Worm (Caenorhabditis elegans): ENCODE measurements around the gene T07F8.4.

The T07F8.4 gene

DNA sequence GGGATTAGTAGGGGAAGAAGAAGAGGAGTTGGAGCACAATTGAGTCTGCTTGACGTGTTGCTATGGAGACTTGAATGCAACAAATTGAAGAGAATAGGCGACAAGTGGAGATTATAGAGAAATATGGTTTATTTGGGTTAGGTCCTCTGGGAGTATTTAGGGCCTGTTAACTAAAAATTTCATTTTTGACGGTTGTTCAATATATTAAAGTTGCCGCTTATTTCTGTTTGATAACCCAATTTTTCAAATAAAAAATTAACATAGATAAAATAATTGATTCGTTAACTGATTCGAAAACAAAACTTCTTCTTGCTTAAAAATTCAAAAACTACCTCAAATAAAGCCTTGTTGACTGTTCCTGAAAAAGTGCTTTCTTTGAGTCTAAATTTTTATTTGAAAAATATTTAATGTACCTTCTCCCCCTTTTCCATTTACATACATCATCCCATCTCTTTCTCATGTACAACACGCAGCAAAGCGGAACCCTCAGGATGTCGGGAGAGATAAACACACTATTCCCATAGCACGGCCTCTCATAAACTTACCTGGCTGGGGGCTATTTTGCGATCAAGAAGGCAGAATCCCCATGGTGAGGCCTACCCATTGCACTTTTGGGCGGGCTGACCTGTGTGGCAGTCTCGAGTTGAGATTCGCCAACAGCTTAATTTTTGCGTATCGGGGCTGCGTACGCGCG, 39.6 kb upstream of the T07F8.4 start, which contains the start of gene dyf-13:
dyf-13 (minus strand) TSS at position 51 of the 694 bp plus-strand sequence.
- TF ChIP-seq ceh-90 (tag; optimal IDR thresholded peaks at IDR 0.05) (no peak), nhr-77 (tag; optimal IDR thresholded peaks at IDR 0.05) (no peak), mab-9 (GFP tag; IDR thresholded peaks at IDR 0.05) (no peak), irx-1 (tag; optimal IDR thresholded peaks at IDR 0.05) (no peak), hlh-4 (tag; optimal IDR thresholded peaks at IDR 0.05) (no peak), unc-30 (tag; optimal IDR thresholded peaks at IDR 0.05) (no peak), snpc-4 (tag; optimal IDR thresholded peaks at IDR 0.05) (no peak), nhr-19 (GFP tag; conservative IDR thresholded peaks at IDR 0.05) (no peak), pqm-1 (tag; optimal IDR thresholded peaks at IDR 0.05) (no peak), ets-5 (GFP tag; IDR thresholded peaks at IDR 0.05) (no peak), nhr-11 (tag; optimal IDR thresholded peaks at IDR 0.05) (no peak), xbp-1 (tag; optimal IDR thresholded peaks at IDR 0.05) (no peak), efl-3 (GFP tag; optimal IDR thresholded peaks at IDR 0.05) (no peak), sup-37 (GFP tag; optimal IDR thresholded peaks at IDR 0.05) (no peak), grh-1 (GFP tag; IDR thresholded peaks at IDR 0.05) (no peak), fkh-10 (GFP tag; optimal IDR thresholded peaks at IDR 0.05) (no peak), egl-13 (tag; optimal IDR thresholded peaks at IDR 0.05) (no peak), vab-15 (tag; optimal IDR thresholded peaks at IDR 0.05) (no peak), tlp-1 (tag; optimal IDR thresholded peaks at IDR 0.05) (no peak), lin-39 (tag; optimal IDR thresholded peaks at IDR 0.05) (no peak)

DNA sequence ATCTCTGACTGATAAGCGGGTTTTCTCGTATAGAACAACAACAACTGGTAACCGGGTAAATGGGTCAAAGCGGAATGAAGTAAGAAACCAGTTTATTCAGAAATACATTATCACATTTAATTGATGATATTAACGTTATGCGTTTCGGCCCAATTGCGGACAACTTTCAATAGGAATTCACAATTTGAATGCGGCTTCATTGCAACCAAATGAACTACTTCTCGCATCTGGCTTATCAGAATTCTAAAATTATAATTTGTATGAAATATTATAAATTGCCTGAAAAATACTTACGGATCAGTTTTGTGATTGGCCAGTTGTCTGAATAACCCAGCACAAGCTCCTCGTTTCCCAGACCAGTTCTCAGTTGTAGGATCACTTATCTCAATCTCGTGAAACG, 36.9 kb upstream of the T07F8.4 start, which contains the start of gene col-36:
col-36 (minus strand) TSS at position 101 of the 400 bp plus-strand sequence.
- TF ChIP-seq rnt-1 (tag; optimal IDR thresholded peaks at IDR 0.05) (no peak), mep-1 (tag; optimal IDR thresholded peaks at IDR 0.05) (no peak), zip-4 (GFP tag; optimal IDR thresholded peaks at IDR 0.05) (no peak), dpl-1 (GFP tag; optimal IDR thresholded peaks at IDR 0.05) (no peak), dsc-1 (tag; optimal IDR thresholded peaks at IDR 0.05) (no peak)

DNA sequence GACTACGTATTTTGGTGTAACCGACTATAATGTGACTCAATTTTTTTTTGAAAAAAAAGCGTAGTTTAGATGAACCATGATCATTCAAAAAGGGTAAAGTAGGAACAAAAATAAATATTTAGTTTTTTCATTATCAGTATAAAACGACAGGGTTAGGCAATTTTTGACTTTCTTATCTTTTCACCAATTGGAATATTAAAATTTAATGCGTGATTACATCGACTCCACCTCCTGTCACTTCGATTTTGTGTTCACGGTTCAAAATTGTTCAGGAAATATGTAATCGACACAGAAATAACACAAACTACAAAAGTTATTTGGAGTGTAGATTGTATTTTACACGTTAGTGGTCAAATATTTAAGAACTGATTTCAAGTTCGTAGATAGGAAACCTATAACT, 34.9 kb upstream of the T07F8.4 start:
- TF ChIP-seq aly-2 (tag; optimal IDR thresholded peaks at IDR 0.05) (no peak), elt-2 (tag; optimal IDR thresholded peaks at IDR 0.05) (peak; percentile 55), tbx-2 (tag; optimal IDR thresholded peaks at IDR 0.05) (no peak)

DNA sequence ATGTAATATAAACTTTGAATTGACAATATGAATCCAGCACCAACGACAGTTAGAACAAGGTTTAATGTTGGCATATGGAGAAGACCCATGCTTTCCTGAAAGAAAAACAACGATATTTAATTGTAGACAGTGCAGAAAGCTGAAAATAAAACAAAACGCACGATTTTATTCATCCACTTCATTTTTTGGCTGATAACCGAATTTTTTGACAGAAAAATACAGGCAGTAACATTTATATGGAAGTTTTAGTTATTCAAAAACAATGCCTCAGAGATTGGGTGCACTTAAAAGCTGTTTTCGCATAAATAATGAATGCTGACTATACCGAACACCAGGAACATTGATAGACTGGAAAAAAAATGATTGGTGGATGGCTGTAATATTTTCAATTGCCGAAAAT, 33.9 kb upstream of the T07F8.4 start, which contains the start of gene mfsd-13.2:
mfsd-13.2 (minus strand) TSS at position 101 of the 400 bp plus-strand sequence.
- no peak for TF ChIP-seq vab-15 (tag; optimal IDR thresholded peaks at IDR 0.05)
- peak; percentile 26 for TF ChIP-seq nhr-85 (tag)

DNA sequence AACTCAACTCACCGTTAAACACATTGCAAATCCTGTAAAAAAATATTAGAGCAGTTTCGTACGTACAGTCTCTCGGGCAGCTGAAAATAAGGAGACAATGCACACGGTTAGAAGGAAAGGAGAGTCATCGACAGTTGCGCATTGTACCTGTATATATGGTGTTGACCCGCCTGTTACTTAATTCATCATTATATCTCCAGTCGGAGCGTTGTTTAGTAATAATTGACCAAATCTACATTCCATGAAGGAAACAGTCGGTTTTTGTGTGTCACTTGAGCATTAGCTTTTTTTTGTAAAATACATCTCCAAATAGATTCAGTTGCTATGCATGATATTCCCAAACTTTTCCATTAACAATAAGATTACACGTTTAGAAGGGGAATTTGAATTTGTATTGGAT, 29.7 kb upstream of the T07F8.4 start, which contains the start of gene C27H5.12:
C27H5.12 (minus strand) TSS at position 101 of the 400 bp plus-strand sequence.
- TF ChIP-seq nhr-19 (GFP tag; conservative IDR thresholded peaks at IDR 0.05) (no peak), unc-98 (GFP tag; IDR thresholded peaks at IDR 0.05) (no peak), lin-15B (tag; optimal IDR thresholded peaks at IDR 0.05) (no peak), unc-30 (tag; optimal IDR thresholded peaks at IDR 0.05) (no peak), C04F5.9 (tag; optimal IDR thresholded peaks at IDR 0.05) (no peak), elt-3 (tag; optimal IDR thresholded peaks at IDR 0.05) (no peak), egl-27 (tag; optimal IDR thresholded peaks at IDR 0.05) (no peak), ets-5 (GFP tag; IDR thresholded peaks at IDR 0.05) (no peak)

Measured in whole organism, L1 larva.